Fruit fly (Drosophila melanogaster) whole organism, embryonic: Measurements from ENCODE around the gene Gr28a.
A peak's percentile ranks its signal among the peaks of the same experiment; 100 is the strongest.

Source experiments
- Asciz ChIP-seq: fragments of 200-800 bp; sonication (Bioruptor generic); optimal IDR thresholded peaks from 2 replicates; lab custom pipeline; 2017; ENCODE audit warnings: missing biosample characterization, mild to moderate bottlenecking, missing genetic modification characterization, missing genetic modification reagents
- Atf6 ChIP-seq: fragments of 200-800 bp; sonication (Bioruptor generic); IDR thresholded peaks from 2 replicates; pipeline ENCODE4 v1.3.6; 2022; ENCODE audit warnings: missing biosample characterization, missing genetic modification characterization
- Bgb ChIP-seq: fragments of 200-800 bp; sonication (Bioruptor generic); IDR thresholded peaks from 2 replicates; pipeline ENCODE4 v1.3.6; 2022; ENCODE audit warnings: missing biosample characterization, missing genetic modification characterization; ENCODE audit not compliant: partially characterized antibody
- BtbVII ChIP-seq: fragments of 200-800 bp; sonication (Bioruptor generic); optimal IDR thresholded peaks from 3 replicates; lab custom pipeline; 2017; ENCODE audit warnings: missing biosample characterization, mild to moderate bottlenecking, missing genetic modification characterization
- CG10321 ChIP-seq: fragments of 200-800 bp; sonication (Bioruptor generic); IDR thresholded peaks from 2 replicates; pipeline ENCODE4 v1.3.6; 2022; ENCODE audit warnings: missing biosample characterization, missing genetic modification characterization
- CG12659 ChIP-seq: fragments of 200-800 bp; sonication (Bioruptor generic); optimal IDR thresholded peaks from 3 replicates; lab custom pipeline; 2017; ENCODE audit warnings: mild to moderate bottlenecking, missing biosample characterization, missing genetic modification reagents, missing genetic modification characterization
- CG17385 ChIP-seq: fragments of 200-800 bp; sonication (Bioruptor generic); optimal IDR thresholded peaks from 3 replicates; lab custom pipeline; 2018; ENCODE audit warnings: missing biosample characterization, mild to moderate bottlenecking, missing genetic modification characterization
- CG18619 ChIP-seq: fragments of 200-800 bp; sonication (Bioruptor generic); optimal IDR thresholded peaks from 3 replicates; lab custom pipeline; 2017; ENCODE audit warnings: missing biosample characterization, mild to moderate bottlenecking, missing genetic modification characterization
- CG2712 ChIP-seq: fragments of 200-800 bp; optimal IDR thresholded peaks from 3 replicates; lab custom pipeline; 2019; ENCODE audit warnings: missing biosample characterization, mild to moderate bottlenecking, missing genetic modification characterization, moderate library complexity
- CG34376 ChIP-seq: fragments of 200-800 bp; sonication (Bioruptor generic); optimal IDR thresholded peaks from 2 replicates; lab custom pipeline; 2018; ENCODE audit warnings: missing biosample characterization, mild to moderate bottlenecking, missing genetic modification characterization
- CG3726 ChIP-seq: fragments of 200-800 bp; sonication (Bioruptor generic); IDR thresholded peaks from 3 replicates; pipeline ENCODE4, ENCODE4 v1.3.6; 2022; ENCODE audit warnings: missing biosample characterization, missing genetic modification characterization
- CG6254 ChIP-seq: fragments of 200-800 bp; sonication (Bioruptor generic); optimal IDR thresholded peaks from 3 replicates; lab custom pipeline; 2017; ENCODE audit warnings: mild to moderate bottlenecking, missing biosample characterization, missing genetic modification reagents, missing genetic modification characterization
- CG6654 ChIP-seq: fragments of 200-800 bp; sonication (Bioruptor generic); optimal IDR thresholded peaks from 2 replicates; lab custom pipeline; 2017; ENCODE audit warnings: missing biosample characterization, mild to moderate bottlenecking, missing genetic modification characterization
- CG7357 ChIP-seq: fragments of 200-800 bp; sonication (Bioruptor generic); IDR thresholded peaks from 3 replicates; pipeline ENCODE4 v1.3.6; 2022; ENCODE audit warnings: missing biosample characterization, missing genetic modification characterization
- CG7928 ChIP-seq: fragments of 200-800 bp; sonication (Bioruptor generic); optimal IDR thresholded peaks from 2 replicates; lab custom pipeline; 2017; ENCODE audit warnings: missing biosample characterization, mild to moderate bottlenecking, missing genetic modification characterization
- CG9609 ChIP-seq: fragments of 200-800 bp; sonication (Bioruptor generic); optimal IDR thresholded peaks from 3 replicates; lab custom pipeline; 2016; ENCODE audit warnings: missing biosample characterization, missing genetic modification characterization
- Chrac-16 ChIP-seq: fragments of 200-800 bp; sonication (Bioruptor generic); optimal IDR thresholded peaks from 3 replicates; lab custom pipeline; 2016; ENCODE audit warnings: missing biosample characterization, missing genetic modification characterization
- CkIIα-i1 ChIP-seq: fragments of 200-800 bp; sonication (Bioruptor generic); IDR thresholded peaks from 2 replicates; pipeline ENCODE4 v1.3.6; 2022; ENCODE audit warnings: missing biosample characterization, missing genetic modification characterization
- CrebB ChIP-seq: fragments of 200-800 bp; sonication (Bioruptor generic); optimal IDR thresholded peaks from 3 replicates; lab custom pipeline; 2018; ENCODE audit warnings: missing biosample characterization, mild to moderate bottlenecking, missing genetic modification characterization
- Dbx ChIP-seq: fragments of 200-800 bp; sonication (Bioruptor generic); IDR thresholded peaks from 3 replicates; pipeline ENCODE4 v1.3.6; 2022; ENCODE audit warnings: missing biosample characterization, missing genetic modification characterization
- Dll ChIP-seq: fragments of 200-800 bp; sonication (Bioruptor generic); IDR thresholded peaks from 4 replicates; pipeline ENCODE4 v1.3.6; 2022; ENCODE audit warnings: missing biosample characterization, missing genetic modification characterization; ENCODE audit not compliant: partially characterized antibody
- Fer3 ChIP-seq: fragments of 200-800 bp; sonication (Bioruptor generic); optimal IDR thresholded peaks from 2 replicates; lab custom pipeline; 2018; ENCODE audit warnings: missing biosample characterization, mild to moderate bottlenecking, missing genetic modification characterization, moderate library complexity
- Hr78 ChIP-seq, 2 experiments: fragments of 200-800 bp in 1 of 2; fragments of >200 bp in 1 of 2; sonication (Bioruptor generic) in 1 of 2; optimal IDR thresholded peaks; 2 replicates each; lab custom pipeline; 2017 to 2019; ENCODE audit warnings: missing biosample characterization in 2 of 2, missing genetic modification characterization in 2 of 2, mild to moderate bottlenecking in 1 of 2, moderate library complexity in 1 of 2
- Hsf ChIP-seq: fragments of 200-800 bp; sonication (Bioruptor generic); optimal IDR thresholded peaks from 3 replicates; lab custom pipeline; 2016; ENCODE audit warnings: missing biosample characterization, missing genetic modification characterization
- Kr ChIP-seq: fragments of 200-800 bp; sonication (Bioruptor generic); optimal IDR thresholded peaks from 2 replicates; lab custom pipeline; 2017; ENCODE audit warnings: missing biosample characterization, mild to moderate bottlenecking, missing genetic modification characterization
- Lhr ChIP-seq: fragments of 200-800 bp; sonication (Bioruptor generic); optimal IDR thresholded peaks from 3 replicates; lab custom pipeline; 2017; ENCODE audit warnings: mild to moderate bottlenecking, missing biosample characterization, missing genetic modification reagents, missing genetic modification characterization
- Pdp1 ChIP-seq, 2 experiments: fragments of 200-800 bp; sonication (Bioruptor generic); optimal IDR thresholded peaks; 3 replicates each; lab custom pipeline; 2016; ENCODE audit warnings: missing biosample characterization in 2 of 2, missing genetic modification characterization in 2 of 2, mild to moderate bottlenecking in 1 of 2, moderate library complexity in 1 of 2
- Sin3A ChIP-seq: fragments of >200 bp; optimal IDR thresholded peaks from 2 replicates; lab custom pipeline; 2018
- aop ChIP-seq: fragments of 200-800 bp; sonication (Bioruptor generic); IDR thresholded peaks from 2 replicates; pipeline ENCODE4 v1.3.6; 2022; ENCODE audit warnings: missing biosample characterization, missing genetic modification characterization
- ato ChIP-seq: fragments of 200-800 bp; sonication (Bioruptor generic); IDR thresholded peaks from 2 replicates; pipeline ENCODE4 v1.3.6; 2022; ENCODE audit warnings: missing biosample characterization, missing genetic modification characterization; ENCODE audit not compliant: partially characterized antibody
- chm ChIP-seq: fragments of 200-800 bp; sonication (Bioruptor generic); IDR thresholded peaks from 2 replicates; pipeline ENCODE4 v1.3.6; 2022; ENCODE audit warnings: missing biosample characterization, missing genetic modification characterization
- ci ChIP-seq: fragments of 200-800 bp; sonication (Bioruptor generic); IDR thresholded peaks from 3 replicates; pipeline ENCODE4 v1.3.6; 2022; ENCODE audit warnings: missing biosample characterization, missing genetic modification characterization
- dati ChIP-seq: fragments of 200-800 bp; sonication (Bioruptor generic); IDR thresholded peaks from 2 replicates; pipeline ENCODE4 v1.3.6; 2022; ENCODE audit warnings: missing biosample characterization, missing genetic modification characterization
- dmrt11E ChIP-seq: fragments of 200-800 bp; sonication (Bioruptor generic); optimal IDR thresholded peaks from 3 replicates; lab custom pipeline; 2018; ENCODE audit warnings: missing biosample characterization, mild to moderate bottlenecking, missing genetic modification characterization, moderate library complexity
- gro ChIP-seq: fragments of 200-800 bp; sonication (Bioruptor generic); optimal IDR thresholded peaks from 2 replicates; lab custom pipeline; 2016; ENCODE audit warnings: missing biosample characterization, missing genetic modification characterization
- gsb-n ChIP-seq: fragments of 200-800 bp; sonication (Bioruptor generic); optimal IDR thresholded peaks from 3 replicates; lab custom pipeline; 2018; ENCODE audit warnings: missing biosample characterization, mild to moderate bottlenecking, missing genetic modification characterization
- hbn ChIP-seq: fragments of 200-800 bp; sonication (Bioruptor generic); IDR thresholded peaks from 2 replicates; pipeline ENCODE4 v1.3.6; 2022; ENCODE audit warnings: missing biosample characterization, missing genetic modification characterization; ENCODE audit not compliant: partially characterized antibody
- klu ChIP-seq: fragments of 200-800 bp; sonication (Bioruptor generic); IDR thresholded peaks from 2 replicates; pipeline ENCODE4 v1.3.6; 2022; ENCODE audit warnings: missing biosample characterization, missing genetic modification characterization
- kni ChIP-seq: fragments of 200-800 bp; sonication (Bioruptor generic); optimal IDR thresholded peaks from 3 replicates; lab custom pipeline; 2017; ENCODE audit warnings: mild to moderate bottlenecking, missing biosample characterization, missing genetic modification reagents, missing genetic modification characterization
- lbe ChIP-seq: fragments of 200-800 bp; sonication (Bioruptor generic); optimal IDR thresholded peaks from 2 replicates; lab custom pipeline; 2016; ENCODE audit warnings: missing biosample characterization, mild to moderate bottlenecking, missing genetic modification characterization
- lov ChIP-seq, 2 experiments: fragments of 200-800 bp in 1 of 2; fragments of >200 bp in 1 of 2; sonication (Bioruptor generic) in 1 of 2; IDR thresholded peaks in 1 of 2; optimal IDR thresholded peaks in 1 of 2; 2 replicates in 1 of 2; 3 replicates in 1 of 2; pipeline versions ENCODE4 v1.3.6 to Lab custom; 2017 to 2022; ENCODE audit warnings: missing biosample characterization in 1 of 2, missing genetic modification characterization in 1 of 2
- pb ChIP-seq: fragments of 200-800 bp; sonication (Bioruptor generic); optimal IDR thresholded peaks from 3 replicates; lab custom pipeline; 2016; ENCODE audit warnings: missing biosample characterization, missing genetic modification characterization
- ro ChIP-seq: fragments of 200-800 bp; sonication (Bioruptor generic); IDR thresholded peaks from 2 replicates; pipeline ENCODE4 v1.3.6; 2022; ENCODE audit warnings: missing biosample characterization, missing genetic modification characterization
- scrt ChIP-seq: fragments of 200-800 bp; sonication (Bioruptor generic); optimal IDR thresholded peaks from 2 replicates; lab custom pipeline; 2018; ENCODE audit warnings: missing biosample characterization, mild to moderate bottlenecking, missing genetic modification characterization, moderate library complexity
- sisA ChIP-seq: fragments of 200-800 bp; sonication (Bioruptor generic); IDR thresholded peaks from 2 replicates; pipeline ENCODE4 v1.3.6; 2022; ENCODE audit warnings: missing biosample characterization, missing genetic modification characterization
- sug ChIP-seq: fragments of 200-800 bp; optimal IDR thresholded peaks from 2 replicates; lab custom pipeline; 2019; ENCODE audit warnings: missing biosample characterization, mild to moderate bottlenecking, missing genetic modification characterization, moderate library complexity
- tin ChIP-seq: fragments of 200-800 bp; sonication (Bioruptor generic); optimal IDR thresholded peaks from 3 replicates; lab custom pipeline; 2016; ENCODE audit warnings: missing biosample characterization, missing genetic modification characterization
- vvl ChIP-seq: fragments of 200-800 bp; sonication (Bioruptor generic); IDR thresholded peaks from 2 replicates; pipeline ENCODE4 v1.3.6; 2022; ENCODE audit warnings: missing biosample characterization, missing genetic modification characterization

The Gr28a gene

dm6 chr2L:7433957-7434736 lies 19.9 kb downstream of the Gr28a start (continued):
- TF ChIP-seq dmrt11E, result peak; percentile 7
- peak; percentile 73; the same call in 1 of the 2 replicates for TF ChIP-seq chm (GFP tag; lab: Robert Waterston, UW)
- peak; percentile 82 for TF ChIP-seq vvl (GFP tag; lab: Robert Waterston, UW)
- TF ChIP-seq CG10321 (GFP tag; lab: Robert Waterston, UW), result peak; percentile 46; the same call in 1 of the 2 replicates
- peak; percentile 91 for TF ChIP-seq Dbx (GFP tag; lab: Robert Waterston, UW)
- TF ChIP-seq CG12659 (GFP tag; lab: Kevin White, UChicago), result peak; percentile 87
- peak; percentile 59 for TF ChIP-seq scrt (GFP tag; lab: Kevin White, UChicago)
- TF ChIP-seq Lhr, result no peak
- peak; percentile 74 for TF ChIP-seq CG18619 (GFP tag; lab: Kevin White, UChicago)
- peak; percentile 63 for TF ChIP-seq CrebB (tag; lab: Kevin White, UChicago)
- TF ChIP-seq Dll (GFP tag; lab: Robert Waterston, UW), result no peak
- peak; percentile 45 for TF ChIP-seq Hsf
- peak; percentile 51; the same call in 1 of the 3 replicates for TF ChIP-seq CG3726 (GFP tag; lab: Robert Waterston, UW)
- peak; percentile 81 for TF ChIP-seq klu
- TF ChIP-seq Bgb (GFP tag; lab: Robert Waterston, UW), result no peak
- peak; percentile 95 for TF ChIP-seq Atf6 (GFP tag; lab: Robert Waterston, UW)
- peak; percentile 79 for TF ChIP-seq CG17385
- no peak for TF ChIP-seq gro (GFP tag; lab: Kevin White, UChicago)
- no peak for TF ChIP-seq CG9609
- peak; percentile 66 for TF ChIP-seq BtbVII (GFP tag; lab: Kevin White, UChicago)
- TF ChIP-seq, all 482 proteins: peak for 263

- TF ChIP-seq CG6254 (GFP tag; lab: Kevin White, UChicago) (no peak), CG7928 (no peak), Hr78 (GFP tag; optimal IDR thresholded peaks at IDR 0.05; lab: Kevin White, UChicago) (peak in 1 of 2 experiments; percentile 91), kni (GFP tag; lab: Kevin White, UChicago) (no peak), gsb-n (tag; lab: Kevin White, UChicago) (no peak), Fer3 (tag; lab: Kevin White, UChicago) (no peak), sug (peak; percentile 8), CG7357 (GFP tag; lab: Robert Waterston, UW) (no peak), Asciz (no peak), Sin3A (no peak), Chrac-16 (GFP tag; lab: Kevin White, UChicago) (no peak), Pdp1 (GFP tag; optimal IDR thresholded peaks at IDR 0.05; lab: Kevin White, UChicago) (peak in 1 of 2 experiments; percentile 33), hbn (no peak), aop (no peak), sisA (GFP tag; lab: Robert Waterston, UW) (no peak), lbe (GFP tag; lab: Kevin White, UChicago) (peak; percentile 21), ci (GFP tag; lab: Robert Waterston, UW) (no peak), tin (GFP tag; lab: Kevin White, UChicago) (no peak), ro (GFP tag; lab: Robert Waterston, UW) (no peak), CG6654 (no peak), CG2712 (tag; lab: Kevin White, UChicago) (no peak), pb (GFP tag; lab: Kevin White, UChicago) (no peak), ato (GFP tag; lab: Robert Waterston, UW) (no peak), lov (optimal IDR thresholded peaks at IDR 0.05; lab: Kevin White, UChicago) (no peak), lov (GFP tag; IDR thresholded peaks at IDR 0.05; lab: Robert Waterston, UW) (no peak), Kr (no peak), CkIIα-i1 (GFP tag; lab: Robert Waterston, UW) (no peak), CG34376 (GFP tag; lab: Kevin White, UChicago) (peak; percentile 32), dati (GFP tag; lab: Robert Waterston, UW) (no peak)
Measured at dm6 chr2L:7433337-7433956, 20.6 kb downstream of the Gr28a start, which contains the start of gene CG5958. CG5958 (minus strand) TSS chr2L:7433516.
